Worm (Caenorhabditis elegans) whole organism, L3 larva: Measurements from ENCODE around the gene ttr-57.

Source experiments
- fkh-10 ChIP-seq: sonication (generic microtip); optimal IDR thresholded peaks from 2 replicates; lab custom pipeline; 2017; ENCODE audit warnings: missing biosample characterization, missing genetic modification reagents, missing genetic modification characterization
- fos-1 ChIP-seq: fragments of 150-350 bp; optimal IDR thresholded peaks from 2 replicates; lab custom pipeline; 2014; ENCODE audit warnings: missing biosample characterization, missing genetic modification characterization
- lin-39 ChIP-seq: fragments of 150-350 bp; optimal IDR thresholded peaks from 2 replicates; lab custom pipeline; 2018; ENCODE audit warnings: missing biosample characterization, missing genetic modification reagents, missing genetic modification characterization
- nhr-76 ChIP-seq: fragments of 150-350 bp; sonication (generic microtip); optimal IDR thresholded peaks from 5 replicates; lab custom pipeline; 2014; ENCODE audit warnings: missing biosample characterization, missing genetic modification characterization
- sea-2 ChIP-seq: fragments of 150-350 bp; sonication (generic microtip); optimal IDR thresholded peaks from 4 replicates; lab custom pipeline; 2014; ENCODE audit warnings: missing biosample characterization, missing genetic modification reagents, missing genetic modification characterization
- zag-1 ChIP-seq: fragments of 150-350 bp; optimal IDR thresholded peaks from 2 replicates; lab custom pipeline; 2014; ENCODE audit warnings: missing biosample characterization, missing genetic modification characterization

ce11 chrV:20618632-20619031, 13.7 kb downstream of the ttr-57 start, which contains the start of gene F46B3.7:
- no peak for TF ChIP-seq fkh-10 (GFP tag; lab: Kevin White, UChicago)
- no peak for TF ChIP-seq zag-1
- TF ChIP-seq nhr-76 (tag; lab: Kevin White, UChicago): no peak
- TF ChIP-seq sea-2 (GFP tag; lab: Kevin White, UChicago): no peak
- no peak for TF ChIP-seq lin-39 (tag; lab: Kevin White, UChicago)
- no peak for TF ChIP-seq fos-1 (tag; lab: Kevin White, UChicago)
